Worm (Caenorhabditis elegans): ENCODE results near the gene tomm-40.

The tomm-40 gene

DNA sequence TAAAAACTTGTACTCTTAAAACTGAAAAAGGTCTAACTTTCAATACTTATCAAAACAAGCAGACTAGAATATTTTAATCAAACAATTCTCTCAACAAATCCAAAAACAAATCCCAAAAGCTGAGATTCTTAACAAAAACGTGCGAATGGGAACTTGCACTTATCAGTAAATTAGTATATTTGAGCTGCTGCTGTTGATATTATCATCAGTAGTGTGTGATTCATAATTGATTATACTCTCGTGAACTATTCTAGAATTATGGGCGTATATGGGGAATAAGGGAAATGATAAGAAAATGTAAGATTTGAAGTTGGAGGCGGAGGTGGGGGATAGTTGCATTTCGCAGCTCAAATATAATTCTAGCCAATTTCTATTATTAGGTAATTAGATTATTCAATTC lies 40.8 kb upstream of the tomm-40 start:
- TF ChIP-seq ztf-11 (tag; optimal IDR thresholded peaks at IDR 0.05) (no peak), ctbp-1 (GFP tag; IDR thresholded peaks at IDR 0.05) (no peak), nhr-48 (tag; optimal IDR thresholded peaks at IDR 0.05) (no peak), hif-1 (tag; optimal IDR thresholded peaks at IDR 0.05) (no peak), dpl-1 (GFP tag; optimal IDR thresholded peaks at IDR 0.05) (no peak), ZK337.2 (GFP tag; IDR thresholded peaks at IDR 0.05) (no peak), R02D3.7 (tag; optimal IDR thresholded peaks at IDR 0.05) (no peak), skn-1 (tag; optimal IDR thresholded peaks at IDR 0.05) (no peak), ceh-28 (tag; optimal IDR thresholded peaks at IDR 0.05) (no peak), spr-3 (GFP tag; optimal IDR thresholded peaks at IDR 0.05) (no peak), dmd-8 (GFP tag; IDR thresholded peaks at IDR 0.05) (no peak)

DNA sequence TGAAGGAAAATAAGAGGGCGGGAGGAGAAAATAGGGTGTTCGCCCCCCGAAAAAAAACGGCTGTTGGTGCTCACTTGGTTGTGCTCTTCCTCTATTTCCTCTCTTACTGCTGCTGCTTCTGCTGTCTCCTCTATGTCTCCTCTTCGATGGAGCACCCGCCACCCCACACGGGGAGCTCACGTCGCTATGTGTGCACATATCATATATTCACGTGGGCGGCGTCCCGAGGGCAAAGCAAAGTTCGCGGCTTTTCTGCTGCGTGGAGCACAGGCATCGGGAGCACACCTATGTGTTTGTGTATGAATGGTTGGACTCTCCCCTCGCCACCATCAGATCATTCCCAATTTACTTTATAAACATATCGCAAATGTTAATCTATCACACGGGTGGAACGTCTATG lies 40.0 kb upstream of the tomm-40 start:
- peak; percentile 36 for TF ChIP-seq mep-1 (tag; optimal IDR thresholded peaks at IDR 0.05)
- TF ChIP-seq aha-1 (tag) = no peak
- peak in 1 of 2 experiments; percentile 54 for TF ChIP-seq mdl-1 (tag; optimal IDR thresholded peaks at IDR 0.05)
- TF ChIP-seq set-16 (GFP tag; IDR thresholded peaks at IDR 0.05) = peak; percentile 72
- no peak for TF ChIP-seq ceh-82 (tag; optimal IDR thresholded peaks at IDR 0.05)
- TF ChIP-seq lin-15B (tag; optimal IDR thresholded peaks at IDR 0.05) = no peak
- peak; percentile 65 for TF ChIP-seq mxl-3 (GFP tag; optimal IDR thresholded peaks at IDR 0.05)
- TF ChIP-seq nhr-11 (tag; optimal IDR thresholded peaks at IDR 0.05) = peak; percentile 5
- no peak; the same call in 1 of the 2 replicates for TF ChIP-seq pha-4 (GFP tag; IDR thresholded peaks at IDR 0.05)
- TF ChIP-seq pha-4 (tag; optimal IDR thresholded peaks at IDR 0.05) = no peak
- TF ChIP-seq F37D6.2 (tag; optimal IDR thresholded peaks at IDR 0.05) = no peak
- peak; percentile 21 for TF ChIP-seq mes-2 (tag; optimal IDR thresholded peaks at IDR 0.05; ENCODE audit: poor library complexity, severe bottlenecking)
- TF ChIP-seq hmg-1.1 (GFP tag; IDR thresholded peaks at IDR 0.05) = peak; percentile 74
- TF ChIP-seq unc-130 (GFP tag; optimal IDR thresholded peaks at IDR 0.05) = no peak
- TF ChIP-seq hlh-30 (tag; optimal IDR thresholded peaks at IDR 0.05; ENCODE audit: insufficient read depth) = peak; percentile 94
- no peak for TF ChIP-seq F26F4.8 (GFP tag; conservative IDR thresholded peaks at IDR 0.05)
- 0 out of 2 replicates have a peak, but pooled peaks have one; percentile 19 for TF ChIP-seq dmd-9 (GFP tag; IDR thresholded peaks at IDR 0.05)
- peak in 1 of 2 experiments; percentile 28 for TF ChIP-seq hif-1 (tag; optimal IDR thresholded peaks at IDR 0.05)
- no peak for TF ChIP-seq ceh-28 (tag; optimal IDR thresholded peaks at IDR 0.05)
- 0 out of 2 replicates have a peak, but pooled peaks have one; percentile 20 for TF ChIP-seq ctbp-1 (GFP tag; IDR thresholded peaks at IDR 0.05)
- peak; percentile 63 for TF ChIP-seq hlh-11 (tag; optimal IDR thresholded peaks at IDR 0.05)
- TF ChIP-seq nhr-41 (GFP tag; IDR thresholded peaks at IDR 0.05) = no peak
- 0 out of 2 replicates have a peak, but pooled peaks have one; percentile 42 for TF ChIP-seq ceh-20 (GFP tag; IDR thresholded peaks at IDR 0.05)
- TF ChIP-seq dmd-6 (GFP tag; IDR thresholded peaks at IDR 0.05) = peak; percentile 34

DNA sequence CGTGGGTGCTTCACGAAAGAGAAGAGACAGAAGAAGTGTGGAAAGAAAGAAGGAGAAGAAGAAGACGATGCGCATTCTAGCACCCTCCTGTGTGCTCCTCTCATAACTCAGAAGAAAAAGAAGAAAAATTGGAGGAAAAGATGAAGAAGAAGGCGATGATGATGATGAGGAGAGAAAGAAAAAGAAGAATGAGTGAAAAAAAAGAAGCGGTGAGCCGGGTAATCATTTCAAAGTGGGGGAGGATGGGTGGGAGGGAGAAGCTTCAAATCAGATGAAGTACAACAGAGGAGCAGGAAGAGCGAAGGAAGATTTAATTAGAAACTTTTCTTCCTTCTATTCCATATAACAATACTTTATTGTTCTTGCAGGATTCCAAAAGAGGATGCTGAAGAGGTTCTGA lies 37.3 kb upstream of the tomm-40 start:
- TF ChIP-seq egl-27 (tag; optimal IDR thresholded peaks at IDR 0.05) = no peak
- peak in 1 of 2 experiments; percentile 2 for TF ChIP-seq lsy-2 (tag; optimal IDR thresholded peaks at IDR 0.05)
- TF ChIP-seq duxl-1 (tag; optimal IDR thresholded peaks at IDR 0.05; ENCODE audit: poor library complexity) = no peak
- no peak for TF ChIP-seq ces-1 (GFP tag; optimal IDR thresholded peaks at IDR 0.05)
- no peak for TF ChIP-seq nhr-102 (tag; optimal IDR thresholded peaks at IDR 0.05)
- peak in 1 of 2 experiments; percentile 55 for TF ChIP-seq unc-62 (GFP tag; optimal IDR thresholded peaks at IDR 0.05 in 1 of 2)
- no peak for TF ChIP-seq unc-62 (tag; optimal IDR thresholded peaks at IDR 0.05)
- TF ChIP-seq nhr-237 (tag; optimal IDR thresholded peaks at IDR 0.05) = no peak
- TF ChIP-seq ceh-28 (tag; optimal IDR thresholded peaks at IDR 0.05) = no peak
- no peak for TF ChIP-seq F44E2.7 (GFP tag; IDR thresholded peaks at IDR 0.05)
- TF ChIP-seq fkh-10 (GFP tag; optimal IDR thresholded peaks at IDR 0.05) = peak; percentile 9
- TF ChIP-seq aha-1 (tag) = peak; percentile 65
- TF ChIP-seq ctbp-1 (GFP tag; IDR thresholded peaks at IDR 0.05) = peak; percentile 57; the same call in 1 of the 2 replicates
- TF ChIP-seq nhr-77 (tag; optimal IDR thresholded peaks at IDR 0.05) = no peak

Data from whole organism, L4 larva.